Fruit fly (Drosophila melanogaster): ENCODE results near the gene Nup93-2.
A peak's percentile ranks its signal among the peaks of the same experiment; 100 is the strongest.

The Nup93-2 gene

DNA sequence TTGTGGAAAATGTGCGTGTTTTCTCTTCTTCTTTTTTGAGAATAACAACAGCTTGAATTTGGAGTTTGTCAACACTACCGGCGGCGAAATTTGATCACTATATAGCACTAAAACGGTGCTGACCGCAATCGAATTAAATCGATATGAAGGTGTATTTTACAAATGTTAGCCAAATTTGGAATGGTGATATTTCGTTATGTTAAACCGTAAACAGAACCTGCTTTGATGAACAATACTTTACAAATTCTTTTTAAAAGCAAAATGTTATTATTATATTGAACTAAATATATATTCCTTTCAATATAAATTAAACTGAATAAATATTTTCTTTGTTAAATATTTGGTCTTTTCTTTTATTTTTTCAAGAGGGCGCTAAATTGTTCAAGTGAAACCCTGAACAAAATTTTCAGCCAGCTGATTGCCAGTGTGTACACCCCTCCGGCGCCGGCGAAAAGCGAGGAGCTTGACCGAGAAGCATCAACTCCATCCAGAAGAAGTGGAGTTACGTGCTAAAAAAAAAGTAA is 12.1 kb downstream of the Nup93-2 start, which contains the start of the genes Rrp6, CG33331 and CG33332 (continued):
- TF ChIP-seq CG8765 (GFP tag; IDR thresholded peaks at IDR 0.05) = no peak
- no peak for TF ChIP-seq slp2 (GFP tag; optimal IDR thresholded peaks at IDR 0.05)
- TF ChIP-seq zen2 (GFP tag; IDR thresholded peaks at IDR 0.05; ENCODE audit: partially characterized antibody) = peak; percentile 82
- TF ChIP-seq CG17328 (GFP tag; IDR thresholded peaks at IDR 0.05) = peak; percentile 29; the same call in 1 of the 2 replicates
- TF ChIP-seq CG7745 (tag; optimal IDR thresholded peaks at IDR 0.05) = no peak
- no peak for TF ChIP-seq Sox102F (GFP tag; optimal IDR thresholded peaks at IDR 0.05)
- no peak for TF ChIP-seq Abd-B (GFP tag; optimal IDR thresholded peaks at IDR 0.05)
- no peak for TF ChIP-seq grn (GFP tag; optimal IDR thresholded peaks at IDR 0.05)
- TF ChIP-seq odd (GFP tag; optimal IDR thresholded peaks at IDR 0.05) = no peak
- TF ChIP-seq schlank (tag; optimal IDR thresholded peaks at IDR 0.05) = peak; percentile 47
- peak; percentile 63 for TF ChIP-seq CG15696 (tag; optimal IDR thresholded peaks at IDR 0.05)
- peak; percentile 57 for TF ChIP-seq CG7987 (GFP tag; optimal IDR thresholded peaks at IDR 0.05)
- peak; percentile 36 for TF ChIP-seq pho (GFP tag; optimal IDR thresholded peaks at IDR 0.05)
- peak; percentile 44 for TF ChIP-seq CG13123 (GFP tag; optimal IDR thresholded peaks at IDR 0.05)
- TF ChIP-seq CHES-1-like (GFP tag; optimal IDR thresholded peaks at IDR 0.05) = peak; percentile 67
- no peak for TF ChIP-seq gcm (GFP tag; optimal IDR thresholded peaks at IDR 0.05)
- TF ChIP-seq CG15479 (GFP tag; optimal IDR thresholded peaks at IDR 0.05) = no peak
- peak; percentile 26 for TF ChIP-seq CG1647 (GFP tag; optimal IDR thresholded peaks at IDR 0.05)
- no peak for TF ChIP-seq Trl (optimal IDR thresholded peaks at IDR 0.05)
- TF ChIP-seq Trl (GFP tag; optimal IDR thresholded peaks at IDR 0.05) = peak; percentile 68
- peak; percentile 95 for TF ChIP-seq Med (GFP tag)
- TF ChIP-seq Lpt (GFP tag; optimal IDR thresholded peaks at IDR 0.05) = no peak
- no peak for TF ChIP-seq CG10565 (GFP tag; optimal IDR thresholded peaks at IDR 0.05)
- TF ChIP-seq disco-r (GFP tag; optimal IDR thresholded peaks at IDR 0.05) = no peak
- no peak for TF ChIP-seq ac (GFP tag; optimal IDR thresholded peaks at IDR 0.05)
- TF ChIP-seq bab2 (GFP tag; optimal IDR thresholded peaks at IDR 0.05) = peak; percentile 53
- peak; percentile 65 for TF ChIP-seq CG3995 (GFP tag; optimal IDR thresholded peaks at IDR 0.05)
- TF ChIP-seq CG9727 (GFP tag; optimal IDR thresholded peaks at IDR 0.05) = peak; percentile 59
- TF ChIP-seq Dad (GFP tag; optimal IDR thresholded peaks at IDR 0.05) = peak; percentile 55
- peak; percentile 60 for TF ChIP-seq az2 (GFP tag; optimal IDR thresholded peaks at IDR 0.05)
- no peak for TF ChIP-seq HmgD (GFP tag; optimal IDR thresholded peaks at IDR 0.05)
- TF ChIP-seq CG18262 (tag; optimal IDR thresholded peaks at IDR 0.05) = peak; percentile 73
- TF ChIP-seq toy (GFP tag; IDR thresholded peaks at IDR 0.05) = no peak
- TF ChIP-seq ERR (GFP tag; optimal IDR thresholded peaks at IDR 0.05) = peak; percentile 15
- TF ChIP-seq CG33213 (GFP tag; optimal IDR thresholded peaks at IDR 0.05) = peak; percentile 49
- no peak for TF ChIP-seq tna (GFP tag; IDR thresholded peaks at IDR 0.05; ENCODE audit: partially characterized antibody)
- TF ChIP-seq CG7928 (GFP tag; optimal IDR thresholded peaks at IDR 0.05) = peak; percentile 83
- TF ChIP-seq Elba2 (GFP tag; optimal IDR thresholded peaks at IDR 0.05) = no peak
- no peak for TF ChIP-seq Dip2 (GFP tag; IDR thresholded peaks at IDR 0.05)
- peak; percentile 88 for TF ChIP-seq B-H2 (GFP tag; optimal IDR thresholded peaks at IDR 0.05)
- peak; percentile 100 for TF ChIP-seq stwl (tag; optimal IDR thresholded peaks at IDR 0.05)
- TF ChIP-seq CG12236 (GFP tag; optimal IDR thresholded peaks at IDR 0.05) = no peak
- peak; percentile 64 for TF ChIP-seq MBD-R2 (GFP tag; IDR thresholded peaks at IDR 0.05)
- TF ChIP-seq ato (GFP tag; IDR thresholded peaks at IDR 0.05; ENCODE audit: partially characterized antibody) = peak; percentile 8; the same call in 1 of the 2 replicates
- TF ChIP-seq Side (GFP tag; optimal IDR thresholded peaks at IDR 0.05) = peak; percentile 35
- TF ChIP-seq Lim3 (GFP tag; IDR thresholded peaks at IDR 0.05) = no peak
- no peak for TF ChIP-seq Hr78 (GFP tag; optimal IDR thresholded peaks at IDR 0.05)
- TF ChIP-seq CG10321 (GFP tag; IDR thresholded peaks at IDR 0.05) = no peak
- TF ChIP-seq tap (tag; optimal IDR thresholded peaks at IDR 0.05) = no peak
- TF ChIP-seq HLH4C (GFP tag; IDR thresholded peaks at IDR 0.05; ENCODE audit: partially characterized antibody) = peak; percentile 31; the same call in 2 of the 3 replicates
- TF ChIP-seq danr (GFP tag; IDR thresholded peaks at IDR 0.05) = no peak

All from whole organism, embryonic.